Worm (Caenorhabditis elegans): ENCODE results near the gene apc-11.
A peak's percentile ranks its signal among the peaks of the same experiment; 100 is the strongest.

apc-11 gene

DNA sequence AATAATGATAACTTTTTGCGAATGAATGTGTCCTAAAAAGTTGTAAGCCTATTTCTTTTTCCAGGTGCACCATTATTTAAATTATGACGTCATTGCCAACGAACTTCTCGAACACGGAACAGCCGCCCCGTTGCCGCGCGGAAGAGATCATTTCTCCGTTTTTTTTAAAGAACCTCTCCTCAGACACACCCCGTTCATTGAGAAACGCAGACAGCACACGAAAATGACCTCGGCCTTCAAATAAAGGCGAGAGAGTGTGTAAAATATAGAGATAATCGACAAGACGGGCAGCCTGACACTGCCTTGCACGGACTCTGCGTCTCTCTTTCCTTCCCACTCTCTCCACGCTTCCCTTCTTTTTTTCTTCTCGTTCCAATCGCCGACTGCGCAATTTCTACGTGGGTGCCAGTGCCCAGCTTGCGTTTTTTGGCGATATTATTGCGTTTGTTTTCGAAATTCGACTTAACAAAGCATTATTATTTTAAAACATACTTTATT, 33.8 kb downstream of the apc-11 start (continued):
- peak; percentile 67 for TF ChIP-seq rnt-1 (tag; optimal IDR thresholded peaks at IDR 0.05)
- TF ChIP-seq nhr-19 (GFP tag; conservative IDR thresholded peaks at IDR 0.05), result peak; percentile 54
- TF ChIP-seq nhr-28 (tag; optimal IDR thresholded peaks at IDR 0.05), result no peak
- TF ChIP-seq C34B4.2 (tag; optimal IDR thresholded peaks at IDR 0.05), result no peak
- TF ChIP-seq fkh-4 (tag; optimal IDR thresholded peaks at IDR 0.05; ENCODE audit: borderline replicate concordance), result no peak
- TF ChIP-seq nhr-76 (tag; optimal IDR thresholded peaks at IDR 0.05), result peak; percentile 41
- TF ChIP-seq nhr-85 (tag), result peak; percentile 84
- peak; percentile 19 for TF ChIP-seq fkh-8 (tag; optimal IDR thresholded peaks at IDR 0.05)
- no peak for TF ChIP-seq mab-9 (GFP tag; IDR thresholded peaks at IDR 0.05)
- TF ChIP-seq nhr-77 (tag; optimal IDR thresholded peaks at IDR 0.05), result peak; percentile 66
- no peak for TF ChIP-seq nhr-11 (tag; optimal IDR thresholded peaks at IDR 0.05)
- TF ChIP-seq grh-1 (GFP tag; IDR thresholded peaks at IDR 0.05), result peak; percentile 36; the same call in 1 of the 2 replicates
- no peak for TF ChIP-seq snpc-4 (tag; optimal IDR thresholded peaks at IDR 0.05)
- TF ChIP-seq hpl-2 (GFP tag; optimal IDR thresholded peaks at IDR 0.05), result no peak
- no peak for TF ChIP-seq alr-1 (tag; optimal IDR thresholded peaks at IDR 0.05; ENCODE audit: borderline replicate concordance)
- peak; percentile 52 to 75 (median 60) for TF ChIP-seq ceh-82 (tag; optimal IDR thresholded peaks at IDR 0.05)
- peak; percentile 61 for TF ChIP-seq lsy-2 (tag; optimal IDR thresholded peaks at IDR 0.05)
- peak; percentile 85 for TF ChIP-seq nhr-71 (tag; optimal IDR thresholded peaks at IDR 0.05)
- TF ChIP-seq aly-2 (tag; optimal IDR thresholded peaks at IDR 0.05), result peak; percentile 22

ce11 chrIII:4555345-4555744, 38.9 kb downstream of the apc-11 start:
- TF ChIP-seq nhr-76 (tag; optimal IDR thresholded peaks at IDR 0.05), result no peak
- no peak for TF ChIP-seq ceh-90 (tag; optimal IDR thresholded peaks at IDR 0.05)
- TF ChIP-seq mep-1 (tag; optimal IDR thresholded peaks at IDR 0.05), result no peak
- no peak for TF ChIP-seq Y116A8C.19 (tag; optimal IDR thresholded peaks at IDR 0.05; ENCODE audit: borderline replicate concordance)
- TF ChIP-seq nhr-12 (tag; optimal IDR thresholded peaks at IDR 0.05), result no peak
- no peak for TF ChIP-seq fos-1 (tag; optimal IDR thresholded peaks at IDR 0.05)
- peak in 1 of 3 experiments; percentile 50 for TF ChIP-seq ceh-82 (tag; optimal IDR thresholded peaks at IDR 0.05)
- no peak for TF ChIP-seq lin-15B (tag; optimal IDR thresholded peaks at IDR 0.05)
- TF ChIP-seq efl-1 (optimal IDR thresholded peaks at IDR 0.05), result peak in 1 of 2 experiments; percentile 10
- TF ChIP-seq efl-1 (GFP tag; optimal IDR thresholded peaks at IDR 0.05 in 1 of 2), result no peak
- TF ChIP-seq fkh-8 (tag; optimal IDR thresholded peaks at IDR 0.05), result peak; percentile 9
- TF ChIP-seq snpc-4 (tag; optimal IDR thresholded peaks at IDR 0.05), result no peak
- no peak for TF ChIP-seq nhr-11 (tag; optimal IDR thresholded peaks at IDR 0.05)
- TF ChIP-seq lsy-2 (tag; optimal IDR thresholded peaks at IDR 0.05), result peak in 1 of 2 experiments; percentile 16
- no peak for TF ChIP-seq rnt-1 (tag; optimal IDR thresholded peaks at IDR 0.05)
- no peak for TF ChIP-seq hpl-2 (GFP tag; optimal IDR thresholded peaks at IDR 0.05)
- no peak for TF ChIP-seq snu-23 (GFP tag; optimal IDR thresholded peaks at IDR 0.05)
- TF ChIP-seq hlh-4 (tag; optimal IDR thresholded peaks at IDR 0.05), result no peak
- peak; percentile 71 for TF ChIP-seq lin-14 (GFP tag; optimal IDR thresholded peaks at IDR 0.05)
- TF ChIP-seq nhr-28 (tag; optimal IDR thresholded peaks at IDR 0.05), result no peak
- TF ChIP-seq pax-3 (tag; optimal IDR thresholded peaks at IDR 0.05), result no peak
- no peak for TF ChIP-seq ceh-88 (GFP tag; IDR thresholded peaks at IDR 0.05)
- no peak for TF ChIP-seq ama-1 (optimal IDR thresholded peaks at IDR 0.05)
- no peak for TF ChIP-seq mef-2 (tag; optimal IDR thresholded peaks at IDR 0.05)
- no peak for TF ChIP-seq elt-2 (tag; optimal IDR thresholded peaks at IDR 0.05)
- peak; percentile 18 for TF ChIP-seq nhr-47 (tag; optimal IDR thresholded peaks at IDR 0.05)
- no peak for TF ChIP-seq nhr-237 (tag; optimal IDR thresholded peaks at IDR 0.05)

DNA sequence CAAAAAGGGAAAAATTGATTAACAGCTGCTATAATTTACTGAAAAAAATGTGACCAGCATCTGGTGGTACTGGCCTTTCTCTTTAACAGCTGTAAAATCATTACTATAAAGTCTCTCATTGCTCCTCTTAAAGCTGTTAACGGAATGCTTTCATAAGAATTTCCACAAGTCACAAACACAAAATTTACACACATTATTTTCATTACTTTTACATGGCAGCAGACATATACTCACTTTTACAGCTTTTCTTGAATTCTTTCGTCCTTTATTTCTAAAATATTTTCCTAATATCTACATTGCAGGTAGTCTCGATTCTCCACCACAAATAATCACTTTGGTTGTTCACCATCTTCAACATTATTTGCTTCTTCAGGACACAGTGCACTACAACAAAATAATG, 40.9 kb downstream of the apc-11 start, which contains the start of gene imph-1:
Gene imph-1, plus strand, starts transcription at position 301 of the 400 bp plus-strand sequence.
- TF ChIP-seq ces-1 (GFP tag; optimal IDR thresholded peaks at IDR 0.05) (no peak), efl-1 (optimal IDR thresholded peaks at IDR 0.05) (no peak), efl-1 (GFP tag; optimal IDR thresholded peaks at IDR 0.05 in 1 of 2) (peak in 1 of 2 experiments; percentile 37)

- TF ChIP-seq lin-13 (GFP tag; optimal IDR thresholded peaks at IDR 0.05) (no peak), zag-1 (tag; optimal IDR thresholded peaks at IDR 0.05) (no peak), sup-37 (GFP tag; optimal IDR thresholded peaks at IDR 0.05) (no peak), nhr-47 (tag; optimal IDR thresholded peaks at IDR 0.05) (no peak), elt-2 (tag; optimal IDR thresholded peaks at IDR 0.05) (peak; percentile 17), isw-1 (GFP tag; IDR thresholded peaks at IDR 0.05) (no peak), lin-35 (GFP tag; optimal IDR thresholded peaks at IDR 0.05) (no peak), aha-1 (tag; optimal IDR thresholded peaks at IDR 0.05) (no peak), aly-2 (tag; optimal IDR thresholded peaks at IDR 0.05) (no peak), blmp-1 (tag; optimal IDR thresholded peaks at IDR 0.05) (peak; percentile 13), lin-15B (tag; optimal IDR thresholded peaks at IDR 0.05) (no peak), swsn-7 (tag; optimal IDR thresholded peaks at IDR 0.05) (no peak), nhr-85 (tag) (no peak), zip-4 (GFP tag; optimal IDR thresholded peaks at IDR 0.05) (no peak), lin-14 (GFP tag; optimal IDR thresholded peaks at IDR 0.05) (no peak), nhr-84 (tag; optimal IDR thresholded peaks at IDR 0.05) (no peak)
Observed at ce11 chrIII:4552872-4553271, 41.4 kb downstream of the apc-11 start.

Data from whole organism, L1 larva.